Worm (Caenorhabditis elegans) whole organism, L1 larva: Measurements from ENCODE around the gene flp-21.

Source experiments
- C04F5.9 ChIP-seq: sonication (generic microtip); optimal IDR thresholded peaks from 2 replicates; lab custom pipeline; 2016; ENCODE audit warnings: missing genetic modification characterization, missing compliant biosample characterization
- Y116A8C.19 ChIP-seq: sonication (generic microtip); optimal IDR thresholded peaks from 2 replicates; lab custom pipeline; 2016; ENCODE audit warnings: missing compliant biosample characterization, missing genetic modification characterization, borderline replicate concordance
- aly-2 ChIP-seq: fragments of 150-350 bp; optimal IDR thresholded peaks from 2 replicates; lab custom pipeline; 2014; ENCODE audit warnings: missing biosample characterization, missing genetic modification characterization
- ceh-63 ChIP-seq: fragments of 200-800 bp; sonication (Bioruptor generic); optimal IDR thresholded peaks from 2 replicates; lab custom pipeline; 2018; ENCODE audit warnings: mild to moderate bottlenecking, missing genetic modification characterization, missing compliant biosample characterization
- egl-27 ChIP-seq, 2 experiments: fragments of 150-350 bp in 1 of 2; sonication (generic microtip); optimal IDR thresholded peaks; 3 replicates each; lab custom pipeline; 2017 to 2018; ENCODE audit warnings: missing biosample characterization in 2 of 2, missing genetic modification characterization in 2 of 2, missing genetic modification reagents in 2 of 2
- elt-3 ChIP-seq, 6 experiments: fragments of 150-350 bp in 1 of 6; sonication (generic microtip); optimal IDR thresholded peaks; 2 replicates each; lab custom pipeline; 2017 to 2018; ENCODE audit warnings: missing biosample characterization in 6 of 6, missing genetic modification characterization in 6 of 6, inconsistent platforms in 1 of 6
- lin-39 ChIP-seq: fragments of 150-350 bp; optimal IDR thresholded peaks from 2 replicates; lab custom pipeline; 2014; ENCODE audit warnings: missing biosample characterization, missing genetic modification reagents, missing genetic modification characterization
- mab-9 ChIP-seq: fragments of 200-800 bp; sonication (Bioruptor generic); IDR thresholded peaks from 2 replicates; pipeline ENCODE4 v1.3.6; 2022; ENCODE audit warnings: missing genetic modification reagents, missing genetic modification characterization, missing compliant biosample characterization
- nhr-19 ChIP-seq: fragments of 200-800 bp; sonication (Bioruptor generic); conservative IDR thresholded peaks from 2 replicates; pipeline ENCODE4 v1.3.6; 2022; ENCODE audit warnings: missing genetic modification characterization, missing compliant biosample characterization
- nhr-77 ChIP-seq: fragments of 150-350 bp; optimal IDR thresholded peaks from 2 replicates; lab custom pipeline; 2014; ENCODE audit warnings: missing biosample characterization, missing genetic modification characterization
- snu-23 ChIP-seq: sonication (generic microtip); optimal IDR thresholded peaks from 2 replicates; lab custom pipeline; 2016; ENCODE audit warnings: missing genetic modification characterization, missing compliant biosample characterization
- vab-15 ChIP-seq: sonication (generic microtip); optimal IDR thresholded peaks from 2 replicates; lab custom pipeline; 2017; ENCODE audit warnings: missing genotype, mild to moderate bottlenecking, missing genetic modification characterization, missing compliant biosample characterization
- xbp-1 ChIP-seq: sonication (generic microtip); optimal IDR thresholded peaks from 2 replicates; lab custom pipeline; 2016; ENCODE audit warnings: missing genetic modification characterization, missing compliant biosample characterization
- ztf-11 ChIP-seq, 2 experiments: sonication (generic microtip); optimal IDR thresholded peaks; 2 replicates each; lab custom pipeline; 2016 to 2017; ENCODE audit warnings: missing genetic modification characterization in 2 of 2, missing biosample characterization in 1 of 2, missing compliant biosample characterization in 1 of 2
- ztf-4 ChIP-seq: fragments of 150-350 bp; optimal IDR thresholded peaks from 2 replicates; lab custom pipeline; 2014; ENCODE audit warnings: missing biosample characterization, missing genetic modification characterization

The flp-21 gene

DNA sequence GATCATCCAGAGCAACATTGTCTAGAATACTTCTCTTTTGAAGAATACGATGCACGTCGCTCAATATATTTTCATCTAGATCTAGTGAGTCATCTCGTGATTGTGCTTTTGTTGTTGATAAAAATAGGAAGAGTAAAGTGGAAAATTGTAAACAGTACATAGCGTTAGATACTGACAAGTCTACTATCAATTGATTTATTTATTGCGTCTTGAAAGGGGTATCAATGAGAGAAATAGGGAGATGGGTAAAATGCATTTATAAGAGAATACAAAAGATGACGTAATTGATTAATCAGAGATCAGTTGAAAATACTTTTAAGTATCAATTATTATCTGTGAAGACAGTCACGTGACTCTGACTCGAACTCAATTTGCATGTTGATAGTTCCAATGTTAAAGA, 43.7 kb downstream of the flp-21 start, which contains the start of gene txt-5 (continued):
- no peak for TF ChIP-seq Y116A8C.19 (tag; lab: Kevin White, UChicago)

DNA sequence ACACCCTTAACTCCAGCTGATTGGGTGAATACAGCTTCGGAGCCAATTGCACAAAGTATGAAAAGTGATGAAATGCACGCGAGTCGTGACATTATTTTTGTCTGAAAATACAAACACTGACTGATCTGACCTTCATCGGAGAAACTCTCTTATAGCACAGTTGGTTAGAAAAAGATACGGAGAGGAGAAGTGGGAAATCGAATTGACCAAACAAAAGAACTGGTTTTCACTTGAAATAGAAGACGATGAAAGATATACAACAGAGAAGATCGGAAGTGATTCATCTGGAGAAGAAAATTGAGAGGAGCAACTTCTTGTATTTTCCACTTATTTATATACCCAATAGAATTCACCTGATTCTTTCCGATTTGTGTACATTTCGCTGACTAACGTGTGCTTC, 44.6 kb downstream of the flp-21 start, which contains the start of gene ttr-33:
ttr-33 (minus strand) TSS at position 101 of the 400 bp plus-strand sequence.
- peak in 1 of 6 experiments; percentile 3 for TF ChIP-seq elt-3 (tag; optimal IDR thresholded peaks at IDR 0.05; lab: Kevin White, UChicago)
- TF ChIP-seq ztf-11 (tag; optimal IDR thresholded peaks at IDR 0.05; lab: Kevin White, UChicago), result no peak
- TF ChIP-seq, all 84 proteins: peak for 1

DNA sequence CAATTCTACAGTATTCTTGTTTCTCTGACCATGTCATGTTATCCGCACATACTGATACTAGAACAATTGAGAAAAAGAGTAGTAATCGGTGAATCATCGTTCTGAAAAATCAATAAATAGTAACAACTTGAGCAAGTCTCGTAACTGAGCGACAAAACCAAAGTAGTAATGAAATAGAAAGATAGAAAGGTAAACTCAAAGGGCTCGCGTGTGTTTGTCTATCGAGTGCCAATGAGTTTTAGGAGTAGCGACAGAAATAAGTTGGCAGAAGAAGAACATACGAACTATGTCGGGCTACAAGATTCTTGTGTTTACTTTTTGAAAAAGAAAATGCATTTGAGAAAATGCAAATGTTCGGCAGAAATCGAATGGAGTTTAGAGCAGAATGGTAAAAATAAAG, 46.3 kb downstream of the flp-21 start, which contains the start of gene C37C3.12:
C37C3.12 (minus strand) TSS at position 101 of the 400 bp plus-strand sequence.
- TF ChIP-seq vab-15 (no peak), ceh-63 (GFP tag; lab: Kevin White, UChicago) (no peak), xbp-1 (tag; lab: Kevin White, UChicago) (no peak), nhr-19 (GFP tag; lab: Robert Waterston, UW) (no peak), snu-23 (GFP tag; lab: Kevin White, UChicago) (no peak), C04F5.9 (tag; lab: Kevin White, UChicago) (no peak), lin-39 (tag; lab: Kevin White, UChicago) (no peak), egl-27 (tag; optimal IDR thresholded peaks at IDR 0.05; lab: Kevin White, UChicago) (no peak), ztf-4 (tag; lab: Kevin White, UChicago) (no peak), nhr-77 (tag; lab: Kevin White, UChicago) (no peak), mab-9 (GFP tag; lab: Robert Waterston, UW) (no peak), aly-2 (tag; lab: Kevin White, UChicago) (no peak)
- TF ChIP-seq, all 84 proteins: peak for 0

DNA sequence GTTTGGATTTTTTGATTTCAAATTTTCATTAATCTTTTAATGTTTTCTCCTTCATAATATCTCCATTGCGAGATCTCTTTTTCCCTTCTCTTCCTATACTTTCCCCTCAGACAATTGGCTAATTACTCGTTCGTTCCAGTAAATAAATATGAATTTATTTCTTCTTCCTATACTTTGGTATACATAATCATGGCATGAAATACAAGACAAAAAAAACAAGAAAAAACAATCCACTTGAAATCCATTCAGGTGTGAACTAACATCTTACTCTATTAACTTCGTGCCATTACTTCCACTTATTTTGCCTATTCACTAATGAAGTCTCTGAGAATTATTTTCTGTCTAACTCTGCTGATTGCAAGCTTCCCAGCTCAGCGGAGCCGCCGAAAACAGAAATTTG, 49.1 kb downstream of the flp-21 start, which contains the start of gene grd-8:
grd-8 (plus strand) TSS at position 301 of the 400 bp plus-strand sequence.
- TF ChIP-seq mab-9 (GFP tag; lab: Robert Waterston, UW), result no peak
